Worm (Caenorhabditis elegans): ENCODE results near the gene F54D5.9.

The F54D5.9 gene

ce11 chrII:11544714-11545113 lies at the start of gene F54D5.9:
Gene F54D5.9, minus strand, starts transcription at chrII:11544828.
- TF ChIP-seq dox-1 (GFP tag; IDR thresholded peaks at IDR 0.05) (no peak), xnd-1 (tag; optimal IDR thresholded peaks at IDR 0.05) (peak; percentile 55), lsy-27 (tag; optimal IDR thresholded peaks at IDR 0.05; ENCODE audit: borderline replicate concordance, insufficient read depth) (no peak), ekl-4 (GFP tag; IDR thresholded peaks at IDR 0.05) (no peak), hsf-1 (GFP tag; IDR thresholded peaks at IDR 0.05) (peak; percentile 72), T07F8.4 (tag; optimal IDR thresholded peaks at IDR 0.05) (no peak), F33H1.4 (GFP tag; IDR thresholded peaks at IDR 0.05) (peak; percentile 83), lsl-1 (GFP tag; optimal IDR thresholded peaks at IDR 0.05) (peak; percentile 87), nhr-179 (tag; optimal IDR thresholded peaks at IDR 0.05) (no peak), madf-8 (GFP tag; conservative IDR thresholded peaks at IDR 0.05) (peak; percentile 80), attf-6 (GFP tag; IDR thresholded peaks at IDR 0.05) (no peak), efl-1 (GFP tag; optimal IDR thresholded peaks at IDR 0.05) (peak; percentile 71), mcd-1 (GFP tag; IDR thresholded peaks at IDR 0.05) (0 out of 2 replicates have a peak, but pooled peaks have one; percentile 6), snpc-3.4 (tag; optimal IDR thresholded peaks at IDR 0.05) (peak; percentile 36), hmg-1.2 (GFP tag; IDR thresholded peaks at IDR 0.05) (peak; percentile 16; the same call in 1 of the 2 replicates), tlf-1 (GFP tag; optimal IDR thresholded peaks at IDR 0.05) (no peak), rpc-1 (optimal IDR thresholded peaks at IDR 0.05) (no peak), rpc-1 (tag; optimal IDR thresholded peaks at IDR 0.05) (no peak), repo-1 (tag; optimal IDR thresholded peaks at IDR 0.05) (no peak), F37B4.10 (GFP tag; IDR thresholded peaks at IDR 0.05) (no peak), ztf-28 (GFP tag; IDR thresholded peaks at IDR 0.05) (no peak), F49E8.2 (tag; optimal IDR thresholded peaks at IDR 0.05; ENCODE audit: insufficient read depth) (peak; percentile 5), ztf-22 (GFP tag; optimal IDR thresholded peaks at IDR 0.05) (no peak), dpl-1 (GFP tag; optimal IDR thresholded peaks at IDR 0.05) (peak; percentile 36), ceh-91 (GFP tag; IDR thresholded peaks at IDR 0.05) (peak; percentile 61; the same call in 1 of the 2 replicates), madf-6 (GFP tag; IDR thresholded peaks at IDR 0.05) (peak; percentile 85), lir-1 (GFP tag; conservative IDR thresholded peaks at IDR 0.05) (no peak), D2030.7 (GFP tag; IDR thresholded peaks at IDR 0.05) (peak; percentile 56), hlh-26 (GFP tag; conservative IDR thresholded peaks at IDR 0.05) (no peak)

DNA sequence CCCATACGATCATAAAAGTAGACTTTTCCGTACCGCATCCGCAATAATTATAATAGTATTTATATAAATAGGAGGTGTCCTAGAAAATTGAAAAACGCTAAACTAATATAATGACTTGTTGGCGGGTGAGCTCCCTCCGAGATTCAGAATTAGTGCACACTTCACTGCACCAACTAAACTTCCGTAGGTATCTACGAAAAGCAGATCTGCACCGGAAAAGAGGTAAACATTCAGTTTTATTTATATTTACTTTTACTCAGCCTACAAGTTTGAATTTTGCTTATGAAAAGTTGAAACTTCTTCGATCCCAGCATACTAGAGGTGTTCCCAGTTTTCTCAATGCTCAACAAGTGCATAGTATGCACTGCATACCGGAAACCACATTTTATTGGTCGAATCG lies 47.4 kb upstream of the F54D5.9 start, which contains the start of gene F07A11.1:
TSS of gene F07A11.1 (minus strand) at position 101 of the 400 bp plus-strand sequence.
- TF ChIP-seq mxl-1 (tag; optimal IDR thresholded peaks at IDR 0.05) = no peak
- TF ChIP-seq B0336.3 (GFP tag; IDR thresholded peaks at IDR 0.05) = peak; percentile 36; the same call in 1 of the 2 replicates
- no peak for TF ChIP-seq madf-10 (tag; optimal IDR thresholded peaks at IDR 0.05)
- no peak for TF ChIP-seq aptf-2 (GFP tag; conservative IDR thresholded peaks at IDR 0.05)
- TF ChIP-seq him-1 (tag; optimal IDR thresholded peaks at IDR 0.05) = peak; percentile 55
- TF ChIP-seq Y95B8A.8 (GFP tag; IDR thresholded peaks at IDR 0.05) = 0 out of 2 replicates have a peak, but pooled peaks have one; percentile 49
- TF ChIP-seq egrh-3 (GFP tag; IDR thresholded peaks at IDR 0.05) = no peak
- no peak for TF ChIP-seq ceh-79 (tag; optimal IDR thresholded peaks at IDR 0.05)
- TF ChIP-seq ztf-26 (tag; optimal IDR thresholded peaks at IDR 0.05) = no peak
- 0 out of 2 replicates have a peak, but pooled peaks have one; percentile 20 for TF ChIP-seq madf-8 (GFP tag; conservative IDR thresholded peaks at IDR 0.05)
- no peak for TF ChIP-seq hmg-20 (GFP tag; IDR thresholded peaks at IDR 0.05)
- TF ChIP-seq snpc-4 (GFP tag; optimal IDR thresholded peaks at IDR 0.05) = no peak
- TF ChIP-seq snpc-4 (tag; optimal IDR thresholded peaks at IDR 0.05) = peak in 1 of 4 experiments; percentile 1
- no peak for TF ChIP-seq dox-1 (GFP tag; IDR thresholded peaks at IDR 0.05)
- peak; percentile 5 for TF ChIP-seq snpc-3.4 (tag; optimal IDR thresholded peaks at IDR 0.05)
